Worm (Caenorhabditis elegans): ENCODE data around the gene T01B4.3.

Gene T01B4.3

ce11 chrX:16337399-16337798, 19.9 kb upstream of the T01B4.3 start:
- no peak for TF ChIP-seq nhr-67 (tag; optimal IDR thresholded peaks at IDR 0.05)
- TF ChIP-seq pqm-1 (tag; optimal IDR thresholded peaks at IDR 0.05): peak; percentile 15
- no peak for TF ChIP-seq nhr-11 (tag; optimal IDR thresholded peaks at IDR 0.05)
- peak; percentile 67 for TF ChIP-seq elt-2 (tag; optimal IDR thresholded peaks at IDR 0.05)
- TF ChIP-seq daf-12 (tag; optimal IDR thresholded peaks at IDR 0.05): no peak
- no peak for TF ChIP-seq elt-3 (tag; optimal IDR thresholded peaks at IDR 0.05)
- peak; percentile 36 for TF ChIP-seq pha-4 (tag; optimal IDR thresholded peaks at IDR 0.05)

ce11 chrX:16336940-16337339, 19.4 kb upstream of the T01B4.3 start:
- no peak for TF ChIP-seq ceh-28 (tag; optimal IDR thresholded peaks at IDR 0.05)
- no peak for TF ChIP-seq pha-4 (tag; optimal IDR thresholded peaks at IDR 0.05)
- TF ChIP-seq nhr-43 (tag; optimal IDR thresholded peaks at IDR 0.05; ENCODE audit: poor library complexity, severe bottlenecking): no peak
- TF ChIP-seq snpc-4 (tag; optimal IDR thresholded peaks at IDR 0.05): no peak
- TF ChIP-seq nhr-12 (tag; optimal IDR thresholded peaks at IDR 0.05): no peak
- TF ChIP-seq aly-2 (tag; optimal IDR thresholded peaks at IDR 0.05): no peak
- no peak for TF ChIP-seq mml-1 (tag; optimal IDR thresholded peaks at IDR 0.05)
- TF ChIP-seq lin-15B (tag; optimal IDR thresholded peaks at IDR 0.05): no peak
- no peak for TF ChIP-seq ztf-11 (tag; optimal IDR thresholded peaks at IDR 0.05)
- no peak for TF ChIP-seq egl-5 (tag; optimal IDR thresholded peaks at IDR 0.05)
- no peak for TF ChIP-seq lsy-12 (tag; optimal IDR thresholded peaks at IDR 0.05)
- TF ChIP-seq ceh-16 (tag; optimal IDR thresholded peaks at IDR 0.05): no peak
- no peak for TF ChIP-seq nfya-1 (tag; optimal IDR thresholded peaks at IDR 0.05; ENCODE audit: insufficient read depth)
- TF ChIP-seq daf-12 (tag; optimal IDR thresholded peaks at IDR 0.05): no peak
- TF ChIP-seq R02D3.7 (tag; optimal IDR thresholded peaks at IDR 0.05): no peak
- no peak for TF ChIP-seq nhr-76 (tag; optimal IDR thresholded peaks at IDR 0.05)

- TF ChIP-seq nhr-43 (tag; optimal IDR thresholded peaks at IDR 0.05; ENCODE audit: poor library complexity, severe bottlenecking) (no peak), ztf-4 (tag; optimal IDR thresholded peaks at IDR 0.05) (no peak)
These were observed 17.9 kb upstream of the T01B4.3 start for ce11 chrX:16335396-16335795.

- no peak for TF ChIP-seq eor-1 (tag; optimal IDR thresholded peaks at IDR 0.05)
- no peak for TF ChIP-seq mdl-1 (tag; optimal IDR thresholded peaks at IDR 0.05)
- no peak for TF ChIP-seq ztf-11 (tag; optimal IDR thresholded peaks at IDR 0.05)
- peak; percentile 50 for TF ChIP-seq nhr-23 (tag; optimal IDR thresholded peaks at IDR 0.05)
- TF ChIP-seq nhr-11 (tag; optimal IDR thresholded peaks at IDR 0.05): no peak
- TF ChIP-seq nhr-25 (tag; optimal IDR thresholded peaks at IDR 0.05): peak; percentile 79
- TF ChIP-seq nhr-43 (tag; optimal IDR thresholded peaks at IDR 0.05; ENCODE audit: poor library complexity, severe bottlenecking): no peak
- no peak for TF ChIP-seq nhr-28 (tag; optimal IDR thresholded peaks at IDR 0.05)
- peak; percentile 69 for TF ChIP-seq nfya-1 (tag; optimal IDR thresholded peaks at IDR 0.05; ENCODE audit: insufficient read depth)
- TF ChIP-seq snpc-4 (tag; optimal IDR thresholded peaks at IDR 0.05): peak; percentile 57
- peak; percentile 54 for TF ChIP-seq lin-15B (tag; optimal IDR thresholded peaks at IDR 0.05)
- no peak for TF ChIP-seq egl-27 (tag; optimal IDR thresholded peaks at IDR 0.05)
- TF ChIP-seq ceh-16 (tag; optimal IDR thresholded peaks at IDR 0.05): no peak
- peak; percentile 33 for TF ChIP-seq elt-2 (tag; optimal IDR thresholded peaks at IDR 0.05)
- no peak for TF ChIP-seq nhr-67 (tag; optimal IDR thresholded peaks at IDR 0.05)
- TF ChIP-seq aly-2 (tag; optimal IDR thresholded peaks at IDR 0.05): no peak
- no peak for TF ChIP-seq unc-62 (GFP tag; optimal IDR thresholded peaks at IDR 0.05)
- no peak for TF ChIP-seq ztf-4 (tag; optimal IDR thresholded peaks at IDR 0.05)
- no peak for TF ChIP-seq ceh-82 (tag; optimal IDR thresholded peaks at IDR 0.05)
- TF ChIP-seq sea-2 (GFP tag; optimal IDR thresholded peaks at IDR 0.05): no peak
- TF ChIP-seq ZK546.5 (tag; optimal IDR thresholded peaks at IDR 0.05): no peak
- no peak for TF ChIP-seq elt-1 (tag; optimal IDR thresholded peaks at IDR 0.05)
- no peak for TF ChIP-seq tbx-2 (tag; optimal IDR thresholded peaks at IDR 0.05)
- no peak for TF ChIP-seq unc-39 (tag; optimal IDR thresholded peaks at IDR 0.05)
- peak; percentile 8 for TF ChIP-seq skn-1 (tag; optimal IDR thresholded peaks at IDR 0.05)
- no peak for TF ChIP-seq jun-1 (tag; optimal IDR thresholded peaks at IDR 0.05)
- TF ChIP-seq ceh-9 (tag; optimal IDR thresholded peaks at IDR 0.05): no peak
- TF ChIP-seq egl-5 (tag; optimal IDR thresholded peaks at IDR 0.05): peak; percentile 85
- TF ChIP-seq hmg-11 (tag; optimal IDR thresholded peaks at IDR 0.05): no peak
- TF ChIP-seq R02D3.7 (tag; optimal IDR thresholded peaks at IDR 0.05): no peak
- no peak for TF ChIP-seq lsy-12 (tag; optimal IDR thresholded peaks at IDR 0.05)
- TF ChIP-seq nhr-76 (tag; optimal IDR thresholded peaks at IDR 0.05): no peak
- no peak for TF ChIP-seq nhr-12 (tag; optimal IDR thresholded peaks at IDR 0.05)
- TF ChIP-seq elt-3 (tag; optimal IDR thresholded peaks at IDR 0.05): no peak
- no peak for TF ChIP-seq nhr-237 (tag; optimal IDR thresholded peaks at IDR 0.05)
- TF ChIP-seq lin-39 (tag; optimal IDR thresholded peaks at IDR 0.05): peak; percentile 44
- no peak for TF ChIP-seq ceh-28 (tag; optimal IDR thresholded peaks at IDR 0.05)
- TF ChIP-seq pha-4 (tag; optimal IDR thresholded peaks at IDR 0.05): peak; percentile 94
- no peak for TF ChIP-seq fkh-10 (GFP tag; optimal IDR thresholded peaks at IDR 0.05)
- no peak for TF ChIP-seq daf-12 (tag; optimal IDR thresholded peaks at IDR 0.05)
- no peak for TF ChIP-seq fkh-2 (tag; optimal IDR thresholded peaks at IDR 0.05)
- no peak for TF ChIP-seq fos-1 (tag; optimal IDR thresholded peaks at IDR 0.05)
- TF ChIP-seq mml-1 (tag; optimal IDR thresholded peaks at IDR 0.05): no peak
These were observed 14.5 kb upstream of the T01B4.3 start, which contains the start of gene taf-3 for ce11 chrX:16331932-16332485. Gene taf-3 (plus strand): TSS chrX:16332435.
